Worm (Caenorhabditis elegans) whole organism, mixed stage, embryonic: ENCODE data around the gene F37C12.10.

ENCODE experiments used
- elt-3 ChIP-seq: fragments of 150-350 bp; optimal IDR thresholded peaks from 2 replicates; lab custom pipeline; 2014; ENCODE audit warnings: missing biosample characterization, missing genetic modification characterization
- nhr-12 ChIP-seq: fragments of 150-350 bp; optimal IDR thresholded peaks from 2 replicates; lab custom pipeline; 2014; ENCODE audit warnings: missing biosample characterization, missing genetic modification characterization
- pha-4 ChIP-seq: fragments of 150-350 bp; optimal IDR thresholded peaks from 2 replicates; lab custom pipeline; 2018; ENCODE audit warnings: missing biosample characterization, missing genetic modification reagents, missing genetic modification characterization
- ztf-11 ChIP-seq: fragments of 150-350 bp; optimal IDR thresholded peaks from 2 replicates; lab custom pipeline; 2014; ENCODE audit warnings: missing biosample characterization, missing genetic modification characterization

DNA sequence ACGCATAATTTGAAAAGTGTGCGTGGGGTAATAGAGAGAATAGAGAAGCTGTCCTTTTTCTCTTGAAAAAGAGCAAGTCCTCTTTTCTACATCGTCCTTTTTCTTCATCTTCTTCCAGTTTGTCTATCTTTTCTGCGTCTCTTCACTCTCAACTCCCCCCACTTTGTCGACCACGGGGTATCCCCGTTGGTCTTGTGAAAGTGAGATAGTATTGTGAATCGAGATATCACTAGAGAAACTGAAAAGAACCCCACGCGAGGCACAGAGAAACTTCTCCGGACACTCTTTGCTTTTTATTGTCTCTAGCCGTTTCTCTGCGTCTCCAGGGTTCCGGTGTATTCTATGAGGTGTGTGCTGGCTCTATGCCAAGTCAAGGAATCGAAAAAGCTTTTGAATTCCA lies 32.6 kb downstream of the F37C12.10 start:
- TF ChIP-seq nhr-12 (no peak), elt-3 (no peak), ztf-11 (tag; lab: Kevin White, UChicago) (peak; percentile 65), pha-4 (tag; lab: Kevin White, UChicago) (peak; percentile 73)
